Worm (Caenorhabditis elegans) whole organism, L1 larva: ENCODE measurements around the gene F19F10.11.

Experiments
- C04F5.9 ChIP-seq: sonication (generic microtip); optimal IDR thresholded peaks from 2 replicates; lab custom pipeline; 2016; ENCODE audit warnings: missing genetic modification characterization, missing compliant biosample characterization
- C16A3.4 ChIP-seq: fragments of 150-350 bp; optimal IDR thresholded peaks from 2 replicates; lab custom pipeline; 2014; ENCODE audit warnings: missing biosample characterization, missing genetic modification characterization
- C34B4.2 ChIP-seq: sonication (generic microtip); optimal IDR thresholded peaks from 2 replicates; lab custom pipeline; 2017; ENCODE audit warnings: mild to moderate bottlenecking, missing genetic modification characterization, missing compliant biosample characterization
- alr-1 ChIP-seq: fragments of 200-800 bp; sonication (Bioruptor generic); optimal IDR thresholded peaks from 2 replicates; lab custom pipeline; 2018; ENCODE audit warnings: borderline replicate concordance, mild to moderate bottlenecking, missing genetic modification characterization, missing compliant biosample characterization
- ceh-63 ChIP-seq: fragments of 200-800 bp; sonication (Bioruptor generic); optimal IDR thresholded peaks from 2 replicates; lab custom pipeline; 2018; ENCODE audit warnings: mild to moderate bottlenecking, missing genetic modification characterization, missing compliant biosample characterization
- ceh-8 ChIP-seq: fragments of 200-800 bp; sonication (Bioruptor generic); optimal IDR thresholded peaks from 2 replicates; lab custom pipeline; 2018; ENCODE audit warnings: mild to moderate bottlenecking, missing genetic modification characterization, moderate library complexity, missing compliant biosample characterization
- ceh-90 ChIP-seq: sonication (generic microtip); optimal IDR thresholded peaks from 2 replicates; lab custom pipeline; 2016; ENCODE audit warnings: missing genetic modification characterization, missing compliant biosample characterization
- ces-1 ChIP-seq: fragments of 150-350 bp; optimal IDR thresholded peaks from 2 replicates; lab custom pipeline; 2014; ENCODE audit warnings: missing biosample characterization, missing genetic modification reagents, missing genetic modification characterization
- efl-1 ChIP-seq, 4 experiments: fragments of 150-350 bp; optimal IDR thresholded peaks in 3 of 4; peaks in 1 of 4; 1 replicate in 1 of 4; 2 replicates in 3 of 4; lab custom pipeline; 2014; ENCODE audit warnings: missing biosample characterization in 2 of 4, missing genetic modification characterization in 2 of 4, missing genetic modification reagents in 2 of 4
- egl-13 ChIP-seq: sonication (generic microtip); optimal IDR thresholded peaks from 2 replicates; lab custom pipeline; 2016; ENCODE audit warnings: missing genotype, missing genetic modification reagents, missing genetic modification characterization, missing compliant biosample characterization
- egl-27 ChIP-seq, 2 experiments: fragments of 150-350 bp in 1 of 2; sonication (generic microtip); optimal IDR thresholded peaks; 3 replicates each; lab custom pipeline; 2017 to 2018; ENCODE audit warnings: missing biosample characterization in 2 of 2, missing genetic modification characterization in 2 of 2, missing genetic modification reagents in 2 of 2
- fkh-4 ChIP-seq: sonication (generic microtip); optimal IDR thresholded peaks from 2 replicates; lab custom pipeline; 2016; ENCODE audit warnings: missing compliant biosample characterization, missing genetic modification characterization, borderline replicate concordance
- fos-1 ChIP-seq: fragments of 150-350 bp; optimal IDR thresholded peaks from 2 replicates; lab custom pipeline; 2014; ENCODE audit warnings: missing biosample characterization, missing genetic modification characterization
- grh-1 ChIP-seq: fragments of 200-800 bp; sonication (Bioruptor generic); IDR thresholded peaks from 2 replicates; pipeline ENCODE4 v1.3.6; 2022; ENCODE audit warnings: missing genetic modification reagents, missing genetic modification characterization, missing compliant biosample characterization
- hlh-4 ChIP-seq: sonication (generic microtip); optimal IDR thresholded peaks from 2 replicates; lab custom pipeline; 2016; ENCODE audit warnings: mild to moderate bottlenecking, missing genetic modification characterization, missing compliant biosample characterization
- isw-1 ChIP-seq: fragments of 200-800 bp; sonication (Bioruptor generic); IDR thresholded peaks from 2 replicates; pipeline ENCODE4 v1.3.6; 2022; ENCODE audit warnings: missing genetic modification characterization, missing compliant biosample characterization
- lin-15B ChIP-seq: fragments of 150-350 bp; sonication (generic microtip); optimal IDR thresholded peaks from 3 replicates; lab custom pipeline; 2014; ENCODE audit warnings: missing biosample characterization, missing genetic modification characterization
- lin-39 ChIP-seq: fragments of 150-350 bp; optimal IDR thresholded peaks from 2 replicates; lab custom pipeline; 2014; ENCODE audit warnings: missing biosample characterization, missing genetic modification reagents, missing genetic modification characterization
- mef-2 ChIP-seq: fragments of 150-350 bp; optimal IDR thresholded peaks from 2 replicates; lab custom pipeline; 2014; ENCODE audit warnings: missing biosample characterization, missing genetic modification characterization
- nhr-12 ChIP-seq: sonication (generic microtip); optimal IDR thresholded peaks from 2 replicates; lab custom pipeline; 2017; ENCODE audit warnings: missing biosample characterization, missing genetic modification characterization
- nhr-19 ChIP-seq: fragments of 200-800 bp; sonication (Bioruptor generic); conservative IDR thresholded peaks from 2 replicates; pipeline ENCODE4 v1.3.6; 2022; ENCODE audit warnings: missing genetic modification characterization, missing compliant biosample characterization
- nhr-20 ChIP-seq: sonication (generic microtip); optimal IDR thresholded peaks from 2 replicates; lab custom pipeline; 2016; ENCODE audit warnings: mild to moderate bottlenecking, missing genetic modification characterization, missing compliant biosample characterization
- nhr-28 ChIP-seq: fragments of 150-350 bp; optimal IDR thresholded peaks from 2 replicates; lab custom pipeline; 2014; ENCODE audit warnings: missing biosample characterization, missing genetic modification characterization
- nhr-47 ChIP-seq: sonication (generic microtip); optimal IDR thresholded peaks from 2 replicates; lab custom pipeline; 2016; ENCODE audit warnings: mild to moderate bottlenecking, missing genetic modification characterization, moderate library complexity, missing compliant biosample characterization
- nhr-76 ChIP-seq: sonication (generic microtip); optimal IDR thresholded peaks from 2 replicates; lab custom pipeline; 2017; ENCODE audit warnings: missing biosample characterization, missing genetic modification characterization
- nhr-77 ChIP-seq: fragments of 150-350 bp; optimal IDR thresholded peaks from 2 replicates; lab custom pipeline; 2014; ENCODE audit warnings: missing biosample characterization, missing genetic modification characterization
- nhr-84 ChIP-seq: sonication (generic microtip); optimal IDR thresholded peaks from 2 replicates; lab custom pipeline; 2017; ENCODE audit warnings: missing biosample characterization, missing genetic modification characterization
- nhr-90 ChIP-seq: sonication (generic microtip); optimal IDR thresholded peaks from 2 replicates; lab custom pipeline; 2016; ENCODE audit warnings: mild to moderate bottlenecking, missing genetic modification characterization, missing compliant biosample characterization; ENCODE audit not compliant: poor library complexity
- pax-3 ChIP-seq: fragments of 200-800 bp; sonication (Bioruptor generic); optimal IDR thresholded peaks from 2 replicates; lab custom pipeline; 2018; ENCODE audit warnings: mild to moderate bottlenecking, missing genetic modification characterization, moderate library complexity, missing compliant biosample characterization
- pqm-1 ChIP-seq: sonication (generic microtip); optimal IDR thresholded peaks from 3 replicates; lab custom pipeline; 2017; ENCODE audit warnings: missing biosample characterization, missing genetic modification characterization
- rnt-1 ChIP-seq: sonication (generic microtip); optimal IDR thresholded peaks from 2 replicates; lab custom pipeline; 2016; ENCODE audit warnings: mild to moderate bottlenecking, missing genetic modification characterization, moderate library complexity, missing compliant biosample characterization
- sup-37 ChIP-seq: fragments of 200-800 bp; sonication (Bioruptor generic); optimal IDR thresholded peaks from 2 replicates; lab custom pipeline; 2018; ENCODE audit warnings: mild to moderate bottlenecking, missing genetic modification characterization, missing compliant biosample characterization
- swsn-7 ChIP-seq: sonication (generic microtip); optimal IDR thresholded peaks from 2 replicates; lab custom pipeline; 2016; ENCODE audit warnings: missing genetic modification characterization, missing compliant biosample characterization
- tlp-1 ChIP-seq: fragments of 150-350 bp; optimal IDR thresholded peaks from 2 replicates; lab custom pipeline; 2014; ENCODE audit warnings: missing biosample characterization, missing genetic modification characterization
- unc-98 ChIP-seq: fragments of 200-800 bp; sonication (Bioruptor generic); IDR thresholded peaks from 2 replicates; pipeline ENCODE4 v1.3.6; 2022; ENCODE audit warnings: missing genetic modification characterization, missing compliant biosample characterization
- vab-15 ChIP-seq: sonication (generic microtip); optimal IDR thresholded peaks from 2 replicates; lab custom pipeline; 2017; ENCODE audit warnings: missing genotype, mild to moderate bottlenecking, missing genetic modification characterization, missing compliant biosample characterization
- xbp-1 ChIP-seq: sonication (generic microtip); optimal IDR thresholded peaks from 2 replicates; lab custom pipeline; 2016; ENCODE audit warnings: missing genetic modification characterization, missing compliant biosample characterization
- zip-4 ChIP-seq: fragments of 200-800 bp; sonication (Bioruptor generic); optimal IDR thresholded peaks from 2 replicates; lab custom pipeline; 2018; ENCODE audit warnings: mild to moderate bottlenecking, missing genetic modification characterization, moderate library complexity, missing compliant biosample characterization

The F19F10.11 gene

ce11 chrV:7587637-7588036 lies at the start of gene F19F10.11, which contains the start of gene C50E3.5 (continued):
- peak; percentile 18; the same call in 1 of the 2 replicates for TF ChIP-seq grh-1
- TF ChIP-seq tlp-1, result no peak
- no peak for TF ChIP-seq vab-15 (tag; lab: Kevin White, UChicago)
- TF ChIP-seq xbp-1 (tag; lab: Kevin White, UChicago), result peak; percentile 67
- no peak for TF ChIP-seq egl-27 (tag; optimal IDR thresholded peaks at IDR 0.05; lab: Kevin White, UChicago)
- peak; percentile 73 for TF ChIP-seq nhr-47
- peak; percentile 66 for TF ChIP-seq nhr-19 (GFP tag; lab: Robert Waterston, UW)
- peak; percentile 57 for TF ChIP-seq rnt-1 (tag; lab: Kevin White, UChicago)
- TF ChIP-seq mef-2 (tag; lab: Kevin White, UChicago), result no peak
- TF ChIP-seq pax-3 (tag; lab: Kevin White, UChicago), result no peak
- TF ChIP-seq sup-37 (GFP tag; lab: Kevin White, UChicago), result no peak
- peak; percentile 38 for TF ChIP-seq lin-15B (tag; lab: Kevin White, UChicago)
- TF ChIP-seq nhr-20, result peak; percentile 69
- TF ChIP-seq alr-1 (tag; lab: Kevin White, UChicago), result no peak
- TF ChIP-seq ceh-90 (tag; lab: Kevin White, UChicago), result no peak
- TF ChIP-seq ces-1 (GFP tag; lab: Kevin White, UChicago), result no peak
- no peak for TF ChIP-seq fkh-4 (tag; lab: Kevin White, UChicago)
- no peak for TF ChIP-seq unc-98 (GFP tag; lab: Robert Waterston, UW)
- TF ChIP-seq C16A3.4 (tag; lab: Kevin White, UChicago), result peak; percentile 67
- TF ChIP-seq nhr-28 (tag; lab: Kevin White, UChicago), result no peak
- TF ChIP-seq C04F5.9, result no peak
- peak; percentile 66 for TF ChIP-seq nhr-90 (tag; lab: Kevin White, UChicago)
- no peak for TF ChIP-seq ceh-63 (GFP tag; lab: Kevin White, UChicago)
- TF ChIP-seq pqm-1, result no peak
- no peak for TF ChIP-seq hlh-4
- TF ChIP-seq C34B4.2 (tag; lab: Kevin White, UChicago), result no peak
- peak; percentile 70 for TF ChIP-seq swsn-7 (tag; lab: Kevin White, UChicago)
- TF ChIP-seq lin-39 (tag; lab: Kevin White, UChicago), result no peak
- no peak for TF ChIP-seq zip-4 (GFP tag; lab: Kevin White, UChicago)
- TF ChIP-seq egl-13, result no peak

ce11 chrV:7635469-7635868 lies 48.0 kb upstream of the F19F10.11 start, which contains the start of gene srd-29:
Gene srd-29 (plus strand): TSS chrV:7635769.
- TF ChIP-seq C04F5.9, result no peak

- TF ChIP-seq vab-15 (tag; lab: Kevin White, UChicago) (no peak), ces-1 (GFP tag; lab: Kevin White, UChicago) (no peak), efl-1 (optimal IDR thresholded peaks at IDR 0.05; lab: Kevin White, UChicago) (no peak), efl-1 (GFP tag; optimal IDR thresholded peaks at IDR 0.05 in 1 of 2; lab: Kevin White, UChicago) (no peak), nhr-77 (tag; lab: Kevin White, UChicago) (no peak), nhr-84 (tag; lab: Kevin White, UChicago) (no peak), nhr-76 (tag; lab: Kevin White, UChicago) (no peak), nhr-12 (no peak), ceh-8 (GFP tag; lab: Kevin White, UChicago) (no peak), fos-1 (tag; lab: Kevin White, UChicago) (no peak), isw-1 (no peak)
These were observed 47.2 kb upstream of the F19F10.11 start, which contains the start of gene srd-31 for ce11 chrV:7634657-7635056. Gene srd-31 (minus strand): TSS chrV:7634757.
